Fruit fly (Drosophila melanogaster) whole organism, embryonic: ENCODE results near the gene CG12448.
A peak's percentile ranks its signal among the peaks of the same experiment; 100 is the strongest.

ENCODE experiments used
- Blimp-1 ChIP-seq: fragments of 200-800 bp; sonication (Bioruptor generic); optimal IDR thresholded peaks from 3 replicates; lab custom pipeline; 2018; ENCODE audit warnings: missing biosample characterization, missing genetic modification characterization, mild to moderate bottlenecking, moderate library complexity, missing genetic modification reagents
- CG10147 ChIP-seq: fragments of 200-800 bp; sonication (Bioruptor generic); optimal IDR thresholded peaks from 2 replicates; lab custom pipeline; 2019; ENCODE audit warnings: missing biosample characterization, mild to moderate bottlenecking, missing genetic modification characterization, moderate library complexity
- CG10321 ChIP-seq: fragments of 200-800 bp; sonication (Bioruptor generic); IDR thresholded peaks from 2 replicates; pipeline ENCODE4 v1.3.6; 2022; ENCODE audit warnings: missing biosample characterization, missing genetic modification characterization
- CG11085 ChIP-seq: fragments of 200-800 bp; sonication (Bioruptor generic); IDR thresholded peaks from 2 replicates; pipeline ENCODE4 v1.3.6; 2022; ENCODE audit warnings: missing biosample characterization, missing genetic modification characterization
- CG11696 ChIP-seq: fragments of 200-800 bp; sonication (Bioruptor generic); IDR thresholded peaks from 2 replicates; pipeline ENCODE4 v1.3.6; 2022; ENCODE audit warnings: missing biosample characterization, missing genetic modification characterization
- CG12071 ChIP-seq: fragments of 200-800 bp; sonication (Bioruptor generic); optimal IDR thresholded peaks from 3 replicates; lab custom pipeline; 2018; ENCODE audit warnings: missing biosample characterization, mild to moderate bottlenecking, missing genetic modification characterization
- CG12299 ChIP-seq: fragments of 200-800 bp; sonication (Bioruptor generic); optimal IDR thresholded peaks from 2 replicates; lab custom pipeline; 2018; ENCODE audit warnings: missing biosample characterization, mild to moderate bottlenecking, missing genetic modification characterization
- CG15269 ChIP-seq: fragments of 200-800 bp; sonication (Bioruptor generic); optimal IDR thresholded peaks from 2 replicates; lab custom pipeline; 2018; ENCODE audit warnings: missing biosample characterization, mild to moderate bottlenecking, missing genetic modification characterization, moderate library complexity
- CG1603 ChIP-seq: fragments of 200-800 bp; sonication (Bioruptor generic); optimal IDR thresholded peaks from 2 replicates; lab custom pipeline; 2019; ENCODE audit warnings: missing biosample characterization, mild to moderate bottlenecking, missing genetic modification characterization, moderate library complexity
- CG17802 ChIP-seq: fragments of 200-800 bp; sonication (Bioruptor generic); optimal IDR thresholded peaks from 2 replicates; lab custom pipeline; 2018; ENCODE audit warnings: missing biosample characterization, mild to moderate bottlenecking, missing genetic modification characterization, moderate library complexity
- CG30403 ChIP-seq: fragments of 200-800 bp; sonication (Bioruptor generic); optimal IDR thresholded peaks from 3 replicates; lab custom pipeline; 2016; ENCODE audit warnings: missing biosample characterization, missing genetic modification characterization
- CG3065 ChIP-seq: fragments of 200-800 bp; sonication (Bioruptor generic); optimal IDR thresholded peaks from 2 replicates; lab custom pipeline; 2016; ENCODE audit warnings: missing biosample characterization, missing genetic modification characterization
- CG3163 ChIP-seq: fragments of 200-800 bp; sonication (Bioruptor generic); optimal IDR thresholded peaks from 3 replicates; lab custom pipeline; 2016; ENCODE audit warnings: missing biosample characterization, missing genetic modification characterization
- CG6272 ChIP-seq: fragments of 200-800 bp; sonication (Bioruptor generic); IDR thresholded peaks from 2 replicates; pipeline ENCODE4 v1.3.6; 2022; ENCODE audit warnings: missing biosample characterization, missing genetic modification characterization
- CG6791 ChIP-seq: fragments of 200-800 bp; sonication (Bioruptor generic); IDR thresholded peaks from 3 replicates; pipeline ENCODE4 v1.3.6; 2022; ENCODE audit warnings: missing biosample characterization, missing genetic modification characterization; ENCODE audit not compliant: partially characterized antibody
- CG6854 ChIP-seq: fragments of 200-800 bp; sonication (Bioruptor generic); optimal IDR thresholded peaks from 3 replicates; lab custom pipeline; 2017; ENCODE audit warnings: missing biosample characterization, mild to moderate bottlenecking, missing genetic modification characterization
- CG7271 ChIP-seq: fragments of 200-800 bp; sonication (Bioruptor generic); optimal IDR thresholded peaks from 2 replicates; lab custom pipeline; 2018; ENCODE audit warnings: missing biosample characterization, mild to moderate bottlenecking, missing genetic modification characterization, moderate library complexity
- CG8290 ChIP-seq, 3 experiments: fragments of 200-800 bp; sonication (Bioruptor generic); optimal IDR thresholded peaks; 2 replicates each; lab custom pipeline; 2016 to 2019; ENCODE audit warnings: missing biosample characterization in 3 of 3, missing genetic modification characterization in 3 of 3, mild to moderate bottlenecking in 2 of 3, moderate library complexity in 1 of 3
- CG8765 ChIP-seq: fragments of 200-800 bp; sonication (Bioruptor generic); IDR thresholded peaks from 2 replicates; pipeline ENCODE4 v1.3.6; 2022; ENCODE audit warnings: missing biosample characterization, missing genetic modification characterization
- CG9727 ChIP-seq: fragments of 200-800 bp; sonication (Bioruptor generic); optimal IDR thresholded peaks from 3 replicates; lab custom pipeline; 2017; ENCODE audit warnings: missing biosample characterization, mild to moderate bottlenecking, missing genetic modification characterization
- CHES-1-like ChIP-seq: fragments of 200-800 bp; sonication (Bioruptor generic); optimal IDR thresholded peaks from 2 replicates; lab custom pipeline; 2016; ENCODE audit warnings: missing biosample characterization, missing genetic modification characterization
- D19B ChIP-seq: fragments of 200-800 bp; sonication (Bioruptor generic); optimal IDR thresholded peaks from 2 replicates; lab custom pipeline; 2017; ENCODE audit warnings: missing biosample characterization, mild to moderate bottlenecking, missing genetic modification characterization
- H15 ChIP-seq: fragments of 200-800 bp; sonication (Bioruptor generic); IDR thresholded peaks from 3 replicates; pipeline ENCODE4 v1.3.6; 2022; ENCODE audit warnings: missing biosample characterization, missing genetic modification characterization
- H2.0 ChIP-seq: fragments of 200-800 bp; sonication (Bioruptor generic); IDR thresholded peaks from 2 replicates; pipeline ENCODE4 v1.3.6; 2022; ENCODE audit warnings: missing biosample characterization, missing genetic modification characterization
- HLH3B ChIP-seq: fragments of 200-800 bp; sonication (Bioruptor generic); IDR thresholded peaks from 2 replicates; pipeline ENCODE4 v1.3.6; 2022; ENCODE audit warnings: missing biosample characterization, missing genetic modification characterization
- HmgZ ChIP-seq: fragments of 200-800 bp; sonication (Bioruptor generic); optimal IDR thresholded peaks from 2 replicates; lab custom pipeline; 2018; ENCODE audit warnings: missing biosample characterization, mild to moderate bottlenecking, missing genetic modification characterization
- Hr39 ChIP-seq: fragments of >200 bp; optimal IDR thresholded peaks from 2 replicates; lab custom pipeline; 2017
- Med ChIP-seq: fragments of 200-800 bp; sonication (Bioruptor generic); peaks from one replicate; lab custom pipeline; 2016; ENCODE audit warnings: missing biosample characterization, missing genetic modification characterization, mild to moderate bottlenecking, inconsistent platforms, moderate library complexity
- Nf-YB ChIP-seq: fragments of 200-800 bp; sonication (Bioruptor generic); optimal IDR thresholded peaks from 3 replicates; lab custom pipeline; 2019; ENCODE audit warnings: missing biosample characterization, mild to moderate bottlenecking, missing genetic modification characterization, moderate library complexity
- Pdp1 ChIP-seq, 2 experiments: fragments of 200-800 bp; sonication (Bioruptor generic); optimal IDR thresholded peaks; 3 replicates each; lab custom pipeline; 2016; ENCODE audit warnings: missing biosample characterization in 2 of 2, missing genetic modification characterization in 2 of 2, mild to moderate bottlenecking in 1 of 2, moderate library complexity in 1 of 2
- Side ChIP-seq: fragments of 200-800 bp; sonication (Bioruptor generic); optimal IDR thresholded peaks from 2 replicates; lab custom pipeline; 2016; ENCODE audit warnings: missing biosample characterization, missing genetic modification characterization
- Six4 ChIP-seq: fragments of 200-800 bp; sonication (Bioruptor generic); optimal IDR thresholded peaks from 2 replicates; lab custom pipeline; 2016; ENCODE audit warnings: missing biosample characterization, missing genetic modification characterization
- bcd ChIP-seq: fragments of 200-800 bp; sonication (Bioruptor generic); optimal IDR thresholded peaks from 2 replicates; lab custom pipeline; 2017; ENCODE audit warnings: missing biosample characterization, mild to moderate bottlenecking, missing genetic modification characterization
- ci ChIP-seq: fragments of 200-800 bp; sonication (Bioruptor generic); IDR thresholded peaks from 3 replicates; pipeline ENCODE4 v1.3.6; 2022; ENCODE audit warnings: missing biosample characterization, missing genetic modification characterization
- dati ChIP-seq: fragments of 200-800 bp; sonication (Bioruptor generic); IDR thresholded peaks from 2 replicates; pipeline ENCODE4 v1.3.6; 2022; ENCODE audit warnings: missing biosample characterization, missing genetic modification characterization
- hbn ChIP-seq: fragments of 200-800 bp; sonication (Bioruptor generic); IDR thresholded peaks from 2 replicates; pipeline ENCODE4 v1.3.6; 2022; ENCODE audit warnings: missing biosample characterization, missing genetic modification characterization; ENCODE audit not compliant: partially characterized antibody
- hth ChIP-seq: fragments of >200 bp; optimal IDR thresholded peaks from 2 replicates; lab custom pipeline; 2017; ENCODE audit warnings: inconsistent platforms
- jigr1 ChIP-seq: fragments of 200-800 bp; sonication (Bioruptor generic); IDR thresholded peaks from 3 replicates; pipeline ENCODE4 v1.3.6; 2022; ENCODE audit warnings: missing biosample characterization, missing genetic modification characterization
- mirr ChIP-seq: fragments of 200-800 bp; sonication (Bioruptor generic); optimal IDR thresholded peaks from 3 replicates; lab custom pipeline; 2018; ENCODE audit warnings: missing biosample characterization, mild to moderate bottlenecking, missing genetic modification characterization
- nau ChIP-seq: fragments of 200-800 bp; sonication (Bioruptor generic); optimal IDR thresholded peaks from 3 replicates; lab custom pipeline; 2017; ENCODE audit warnings: missing biosample characterization, mild to moderate bottlenecking, missing genetic modification characterization, missing genetic modification reagents
- oc ChIP-seq: fragments of 200-800 bp; sonication (Bioruptor generic); optimal IDR thresholded peaks from 2 replicates; lab custom pipeline; 2018; ENCODE audit warnings: missing biosample characterization, mild to moderate bottlenecking, missing genetic modification characterization, moderate library complexity
- prd ChIP-seq, 3 experiments: fragments of >200 bp in 2 of 3; fragments of 200-800 bp in 1 of 3; sonication (Bioruptor generic) in 1 of 3; optimal IDR thresholded peaks in 2 of 3; IDR thresholded peaks in 1 of 3; 2 replicates in 2 of 3; 3 replicates in 1 of 3; pipeline versions ENCODE4 v1.3.6 to Lab custom; 2017 to 2022; ENCODE audit warnings: missing biosample characterization in 1 of 3, missing genetic modification characterization in 1 of 3
- pros ChIP-seq: fragments of 200-800 bp; sonication (Bioruptor generic); optimal IDR thresholded peaks from 3 replicates; lab custom pipeline; 2019; ENCODE audit warnings: missing biosample characterization, mild to moderate bottlenecking, missing genetic modification characterization, moderate library complexity
- ro ChIP-seq: fragments of 200-800 bp; sonication (Bioruptor generic); IDR thresholded peaks from 2 replicates; pipeline ENCODE4 v1.3.6; 2022; ENCODE audit warnings: missing biosample characterization, missing genetic modification characterization
- row ChIP-seq: fragments of 200-800 bp; sonication (Bioruptor generic); IDR thresholded peaks from 3 replicates; pipeline ENCODE4 v1.3.6; 2022; ENCODE audit warnings: missing biosample characterization, missing genetic modification characterization
- stc ChIP-seq: fragments of 200-800 bp; sonication (Bioruptor generic); IDR thresholded peaks from 2 replicates; pipeline ENCODE4 v1.3.6; 2022; ENCODE audit warnings: missing biosample characterization, missing genetic modification characterization
- tio ChIP-seq: fragments of 200-800 bp; sonication (Bioruptor generic); optimal IDR thresholded peaks from 2 replicates; lab custom pipeline; 2017; ENCODE audit warnings: missing biosample characterization, missing genetic modification characterization, inconsistent platforms
- toy ChIP-seq: fragments of 200-800 bp; sonication (Bioruptor generic); IDR thresholded peaks from 2 replicates; pipeline ENCODE4 v1.3.6; 2022; ENCODE audit warnings: missing biosample characterization, missing genetic modification characterization
- twi ChIP-seq: fragments of 200-800 bp; optimal IDR thresholded peaks from 2 replicates; lab custom pipeline; 2019; ENCODE audit warnings: missing biosample characterization, mild to moderate bottlenecking, missing genetic modification characterization, moderate library complexity
- yki ChIP-seq: fragments of >200 bp; optimal IDR thresholded peaks from 3 replicates; lab custom pipeline; 2018

Gene CG12448

DNA sequence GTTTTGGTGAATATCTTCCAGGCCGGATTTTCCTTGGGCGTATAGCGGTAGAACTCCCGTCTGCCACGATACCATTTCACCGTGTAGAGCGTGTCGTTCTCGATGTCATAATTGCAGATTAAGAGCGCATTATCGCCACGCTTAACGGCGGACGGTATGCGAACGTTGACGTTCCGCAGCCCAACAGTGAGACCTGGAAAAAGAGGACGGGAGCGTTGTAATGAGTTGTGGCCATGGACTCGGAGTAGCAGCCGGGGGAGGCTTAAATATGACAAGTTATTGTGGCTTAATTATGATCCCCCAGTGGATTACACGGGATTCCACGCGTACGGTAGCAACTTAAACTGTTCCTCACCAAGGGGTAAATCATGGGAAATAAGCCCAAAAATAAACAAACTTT is 33.2 kb upstream of the CG12448 start (continued):
- TF ChIP-seq jigr1 (GFP tag; lab: Robert Waterston, UW) (0 out of 3 replicates have a peak, but pooled peaks have one; percentile 36), D19B (no peak), Nf-YB (GFP tag; lab: Kevin White, UChicago) (no peak), yki (lab: Kevin White, UChicago) (no peak), CHES-1-like (no peak), HmgZ (tag; lab: Kevin White, UChicago) (no peak), oc (tag; lab: Kevin White, UChicago) (peak; percentile 42), CG17802 (peak; percentile 42), Hr39 (no peak), pros (GFP tag; lab: Kevin White, UChicago) (no peak), bcd (GFP tag; lab: Kevin White, UChicago) (no peak), CG11085 (0 out of 2 replicates have a peak, but pooled peaks have one; percentile 15), HLH3B (GFP tag; lab: Robert Waterston, UW) (0 out of 2 replicates have a peak, but pooled peaks have one; percentile 26), H2.0 (0 out of 2 replicates have a peak, but pooled peaks have one; percentile 32), Six4 (GFP tag; lab: Kevin White, UChicago) (no peak), Pdp1 (GFP tag; optimal IDR thresholded peaks at IDR 0.05; lab: Kevin White, UChicago) (peak in 1 of 2 experiments; percentile 36), CG10321 (GFP tag; lab: Robert Waterston, UW) (0 out of 2 replicates have a peak, but pooled peaks have one; percentile 7), CG30403 (GFP tag; lab: Kevin White, UChicago) (no peak), hbn (GFP tag; lab: Robert Waterston, UW) (no peak), row (GFP tag; lab: Robert Waterston, UW) (peak; percentile 58; the same call in 2 of the 3 replicates), CG11696 (0 out of 2 replicates have a peak, but pooled peaks have one; percentile 4), CG10147 (GFP tag; lab: Kevin White, UChicago) (no peak), CG12299 (tag; lab: Kevin White, UChicago) (no peak), CG3163 (no peak), CG6854 (no peak), ci (GFP tag; lab: Robert Waterston, UW) (0 out of 3 replicates have a peak, but pooled peaks have one; percentile 41), Blimp-1 (GFP tag; lab: Kevin White, UChicago) (no peak), mirr (peak; percentile 57), hth (lab: Kevin White, UChicago) (no peak), CG9727 (GFP tag; lab: Kevin White, UChicago) (no peak), H15 (GFP tag; lab: Robert Waterston, UW) (no peak), toy (GFP tag; lab: Robert Waterston, UW) (no peak), dati (GFP tag; lab: Robert Waterston, UW) (no peak), nau (GFP tag; lab: Kevin White, UChicago) (no peak), stc (GFP tag; lab: Robert Waterston, UW) (peak; percentile 16; the same call in 1 of the 2 replicates), Med (GFP tag; lab: Kevin White, UChicago) (peak; percentile 76), CG3065 (GFP tag; lab: Kevin White, UChicago) (no peak), CG6791 (0 out of 3 replicates have a peak, but pooled peaks have one; percentile 25), CG1603 (tag; lab: Kevin White, UChicago) (peak; percentile 30), CG7271 (tag; lab: Kevin White, UChicago) (no peak), CG8765 (GFP tag; lab: Robert Waterston, UW) (0 out of 2 replicates have a peak, but pooled peaks have one; percentile 13), twi (tag; lab: Kevin White, UChicago) (no peak), ro (GFP tag; lab: Robert Waterston, UW) (no peak), CG6272 (0 out of 2 replicates have a peak, but pooled peaks have one; percentile 50), prd (optimal IDR thresholded peaks at IDR 0.05; lab: Kevin White, UChicago) (no peak), prd (GFP tag; IDR thresholded peaks at IDR 0.05; lab: Robert Waterston, UW) (peak; percentile 7; the same call in 1 of the 3 replicates), CG15269 (tag; lab: Kevin White, UChicago) (no peak), tio (GFP tag; lab: Kevin White, UChicago) (no peak), CG8290 (GFP tag; optimal IDR thresholded peaks at IDR 0.05; lab: Kevin White, UChicago) (no peak), CG8290 (tag; optimal IDR thresholded peaks at IDR 0.05; lab: Kevin White, UChicago) (peak in 1 of 2 experiments; percentile 47), Side (GFP tag; lab: Kevin White, UChicago) (no peak), CG12071 (GFP tag; lab: Kevin White, UChicago) (peak; percentile 23)
